Fruit fly (Drosophila melanogaster) whole organism, embryonic: ENCODE data around the gene Pph13.

Source experiments
- CG10267 ChIP-seq: fragments of 200-800 bp; sonication (Bioruptor generic); optimal IDR thresholded peaks from 2 replicates; lab custom pipeline; 2018; ENCODE audit warnings: missing biosample characterization, mild to moderate bottlenecking, missing genetic modification characterization, moderate library complexity
- CG1233 ChIP-seq: fragments of 200-800 bp; sonication (Bioruptor generic); optimal IDR thresholded peaks from 4 replicates; lab custom pipeline; 2018; ENCODE audit warnings: missing biosample characterization, mild to moderate bottlenecking, missing genetic modification characterization
- CG4282 ChIP-seq: fragments of 200-800 bp; sonication (Bioruptor generic); optimal IDR thresholded peaks from 2 replicates; lab custom pipeline; 2016; ENCODE audit warnings: missing biosample characterization, missing genetic modification characterization
- lilli ChIP-seq: fragments of 200-800 bp; sonication (Bioruptor generic); optimal IDR thresholded peaks from 3 replicates; lab custom pipeline; 2016; ENCODE audit warnings: missing biosample characterization, missing genetic modification characterization
- maf-S ChIP-seq: fragments of 200-800 bp; sonication (Bioruptor generic); optimal IDR thresholded peaks from 2 replicates; lab custom pipeline; 2016; ENCODE audit warnings: missing biosample characterization, missing genetic modification characterization

Pph13 gene

dm6 chr2L:625352-625751 lies 48.1 kb downstream of the Pph13 start, which contains the start of gene CG2839:
TSS of gene CG2839 (plus strand) at chr2L:625652.
- TF ChIP-seq CG4282 (GFP tag; lab: Kevin White, UChicago) (no peak), CG1233 (GFP tag; lab: Kevin White, UChicago) (no peak), maf-S (GFP tag; lab: Kevin White, UChicago) (no peak), lilli (no peak), CG10267 (no peak)
